Worm (Caenorhabditis elegans) whole organism, early embryonic: ENCODE measurements around the gene lin-12.

ENCODE experiments used
- B0310.2 ChIP-seq: sonication (generic microtip); optimal IDR thresholded peaks from 2 replicates; lab custom pipeline; 2016; ENCODE audit warnings: mild to moderate bottlenecking, missing genetic modification characterization, missing compliant biosample characterization
- F13C5.2 ChIP-seq: sonication (generic microtip); optimal IDR thresholded peaks from 2 replicates; lab custom pipeline; 2017; ENCODE audit warnings: mild to moderate bottlenecking, missing genetic modification characterization, inconsistent platforms, missing compliant biosample characterization
- aly-1 ChIP-seq: sonication (generic microtip); optimal IDR thresholded peaks from 2 replicates; lab custom pipeline; 2016; ENCODE audit warnings: missing genetic modification characterization, missing compliant biosample characterization
- ama-1 ChIP-seq: fragments of 150-350 bp; optimal IDR thresholded peaks from 2 replicates; lab custom pipeline; 2014
- ceh-13 ChIP-seq: fragments of 200-800 bp; sonication (Bioruptor generic); optimal IDR thresholded peaks from 2 replicates; lab custom pipeline; 2018; ENCODE audit warnings: mild to moderate bottlenecking, missing genetic modification characterization, missing compliant biosample characterization
- ceh-36 ChIP-seq: sonication (generic microtip); optimal IDR thresholded peaks from 2 replicates; lab custom pipeline; 2016; ENCODE audit warnings: missing genetic modification characterization, inconsistent platforms, missing compliant biosample characterization
- flt-1 ChIP-seq: fragments of 200-800 bp; sonication (Bioruptor generic); IDR thresholded peaks from 2 replicates; pipeline ENCODE4 v1.3.6; 2022; ENCODE audit warnings: missing genetic modification characterization, missing compliant biosample characterization
- hmbx-1 ChIP-seq: sonication (generic microtip); optimal IDR thresholded peaks from 2 replicates; lab custom pipeline; 2016; ENCODE audit warnings: mild to moderate bottlenecking, missing genetic modification characterization, missing compliant biosample characterization
- pes-1 ChIP-seq: fragments of 200-800 bp; sonication (Bioruptor generic); IDR thresholded peaks from 2 replicates; pipeline ENCODE4 v1.3.6; 2022; ENCODE audit warnings: missing genetic modification reagents, missing genetic modification characterization, missing compliant biosample characterization
- scrt-1 ChIP-seq: fragments of 200-800 bp; sonication (Bioruptor generic); IDR thresholded peaks from 2 replicates; pipeline ENCODE4 v1.3.6; 2022; ENCODE audit warnings: missing genetic modification characterization, missing compliant biosample characterization
- sea-1 ChIP-seq: fragments of 200-800 bp; sonication (Bioruptor generic); conservative IDR thresholded peaks from 2 replicates; pipeline ENCODE4 v1.3.6; 2022; ENCODE audit warnings: missing genetic modification characterization, missing compliant biosample characterization
- tbx-11 ChIP-seq: fragments of 200-800 bp; sonication (Bioruptor generic); IDR thresholded peaks from 2 replicates; pipeline ENCODE4 v1.3.6; 2022; ENCODE audit warnings: missing genetic modification characterization, missing compliant biosample characterization
- tbx-37 ChIP-seq: fragments of 200-800 bp; sonication (Bioruptor generic); conservative IDR thresholded peaks from 2 replicates; pipeline ENCODE4 v1.3.6; 2022; ENCODE audit warnings: missing genetic modification reagents, missing genetic modification characterization, missing compliant biosample characterization
- tra-4 ChIP-seq: sonication (generic microtip); optimal IDR thresholded peaks from 2 replicates; lab custom pipeline; 2017; ENCODE audit warnings: missing genetic modification characterization, missing compliant biosample characterization

ce11 chrIII:9052371-9052978, 18.8 kb downstream of the lin-12 start:
- TF ChIP-seq ceh-13 (GFP tag; lab: Kevin White, UChicago) (no peak), tbx-11 (GFP tag; lab: Robert Waterston, UW) (no peak), B0310.2 (tag; lab: Kevin White, UChicago) (no peak), ama-1 (lab: Kevin White, UChicago) (no peak), tra-4 (tag; lab: Kevin White, UChicago) (no peak), tbx-37 (GFP tag; lab: Robert Waterston, UW) (no peak), flt-1 (GFP tag; lab: Robert Waterston, UW) (no peak), ceh-36 (no peak), aly-1 (no peak), sea-1 (GFP tag; lab: Robert Waterston, UW) (peak; percentile 33; the same call in 1 of the 2 replicates), pes-1 (GFP tag; lab: Robert Waterston, UW) (no peak), hmbx-1 (tag; lab: Kevin White, UChicago) (no peak), scrt-1 (GFP tag; lab: Robert Waterston, UW) (0 out of 2 replicates have a peak, but pooled peaks have one; percentile 59), F13C5.2 (tag; lab: Kevin White, UChicago) (no peak)
